Worm (Caenorhabditis elegans) whole organism, early embryonic: Measurements from ENCODE around the gene tkr-2.

Experiments
- B0310.2 ChIP-seq: sonication (generic microtip); optimal IDR thresholded peaks from 2 replicates; lab custom pipeline; 2016; ENCODE audit warnings: mild to moderate bottlenecking, missing genetic modification characterization, missing compliant biosample characterization
- F13C5.2 ChIP-seq: sonication (generic microtip); optimal IDR thresholded peaks from 2 replicates; lab custom pipeline; 2017; ENCODE audit warnings: mild to moderate bottlenecking, missing genetic modification characterization, inconsistent platforms, missing compliant biosample characterization
- aly-1 ChIP-seq: sonication (generic microtip); optimal IDR thresholded peaks from 2 replicates; lab custom pipeline; 2016; ENCODE audit warnings: missing genetic modification characterization, missing compliant biosample characterization
- ama-1 ChIP-seq: fragments of 150-350 bp; optimal IDR thresholded peaks from 2 replicates; lab custom pipeline; 2014
- ceh-36 ChIP-seq: sonication (generic microtip); optimal IDR thresholded peaks from 2 replicates; lab custom pipeline; 2016; ENCODE audit warnings: missing genetic modification characterization, inconsistent platforms, missing compliant biosample characterization
- ets-7 ChIP-seq: sonication (generic microtip); optimal IDR thresholded peaks from 2 replicates; lab custom pipeline; 2016; ENCODE audit warnings: missing genotype, missing genetic modification characterization, missing compliant biosample characterization
- flt-1 ChIP-seq: fragments of 200-800 bp; sonication (Bioruptor generic); IDR thresholded peaks from 2 replicates; pipeline ENCODE4 v1.3.6; 2022; ENCODE audit warnings: missing genetic modification characterization, missing compliant biosample characterization
- hmbx-1 ChIP-seq: sonication (generic microtip); optimal IDR thresholded peaks from 2 replicates; lab custom pipeline; 2016; ENCODE audit warnings: mild to moderate bottlenecking, missing genetic modification characterization, missing compliant biosample characterization
- hmg-4 ChIP-seq: fragments of 200-800 bp; sonication (Bioruptor generic); optimal IDR thresholded peaks from 2 replicates; lab custom pipeline; 2018; ENCODE audit warnings: mild to moderate bottlenecking, missing genetic modification characterization, missing compliant biosample characterization
- tbx-11 ChIP-seq: fragments of 200-800 bp; sonication (Bioruptor generic); IDR thresholded peaks from 2 replicates; pipeline ENCODE4 v1.3.6; 2022; ENCODE audit warnings: missing genetic modification characterization, missing compliant biosample characterization

DNA sequence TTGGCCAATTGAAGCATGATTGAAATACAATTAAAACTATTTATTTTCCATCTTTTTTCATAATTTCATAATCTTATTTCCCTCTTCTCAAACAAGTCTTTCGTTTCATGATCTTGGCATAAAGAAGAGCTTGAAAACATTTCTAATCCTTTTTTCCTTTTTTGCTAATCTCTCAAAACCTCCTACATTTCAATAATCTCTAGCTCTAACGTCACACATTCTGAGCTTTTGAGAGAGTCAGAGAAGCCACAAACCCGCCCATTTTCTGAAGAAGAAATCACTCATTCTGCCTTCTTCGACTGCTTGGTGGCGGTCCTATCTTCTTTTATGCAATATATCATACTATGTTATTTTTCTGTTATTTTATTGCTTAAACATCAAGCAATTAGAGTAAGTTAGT, 47.7 kb downstream of the tkr-2 start, which contains the start of gene F58F9.1:
- TF ChIP-seq hmg-4 (GFP tag; lab: Kevin White, UChicago) (no peak), ceh-36 (no peak), tbx-11 (no peak), B0310.2 (tag; lab: Kevin White, UChicago) (no peak), ama-1 (lab: Kevin White, UChicago) (no peak), F13C5.2 (tag; lab: Kevin White, UChicago) (no peak), flt-1 (GFP tag; lab: Robert Waterston, UW) (no peak), ets-7 (tag; lab: Kevin White, UChicago) (no peak), aly-1 (tag; lab: Kevin White, UChicago) (no peak), hmbx-1 (tag; lab: Kevin White, UChicago) (no peak)
